Worm (Caenorhabditis elegans) whole organism, L3 larva: ENCODE measurements around the gene K08E4.2.

Source experiments
- R02D3.7 ChIP-seq: fragments of 150-350 bp; optimal IDR thresholded peaks from 2 replicates; lab custom pipeline; 2014; ENCODE audit warnings: missing biosample characterization, missing genetic modification characterization
- daf-12 ChIP-seq: fragments of 150-350 bp; optimal IDR thresholded peaks from 2 replicates; lab custom pipeline; 2014; ENCODE audit warnings: missing biosample characterization, missing genetic modification reagents, missing genetic modification characterization
- elt-1 ChIP-seq: fragments of 150-350 bp; optimal IDR thresholded peaks from 2 replicates; lab custom pipeline; 2014; ENCODE audit warnings: missing biosample characterization, missing genetic modification characterization
- eor-1 ChIP-seq, 2 experiments: fragments of 150-350 bp; optimal IDR thresholded peaks; 2 replicates each; lab custom pipeline; 2014 to 2018; ENCODE audit warnings: missing biosample characterization in 2 of 2, missing genetic modification characterization in 2 of 2
- fos-1 ChIP-seq: fragments of 150-350 bp; optimal IDR thresholded peaks from 2 replicates; lab custom pipeline; 2014; ENCODE audit warnings: missing biosample characterization, missing genetic modification characterization
- hmg-11 ChIP-seq: sonication (generic microtip); optimal IDR thresholded peaks from 2 replicates; lab custom pipeline; 2016; ENCODE audit warnings: missing genetic modification characterization, missing compliant biosample characterization
- jun-1 ChIP-seq: fragments of 150-350 bp; optimal IDR thresholded peaks from 2 replicates; lab custom pipeline; 2014; ENCODE audit warnings: missing biosample characterization, missing genetic modification reagents, missing genetic modification characterization
- lin-39 ChIP-seq: fragments of 150-350 bp; optimal IDR thresholded peaks from 2 replicates; lab custom pipeline; 2018; ENCODE audit warnings: missing biosample characterization, missing genetic modification reagents, missing genetic modification characterization
- lsy-12 ChIP-seq: sonication (generic microtip); optimal IDR thresholded peaks from 2 replicates; lab custom pipeline; 2016; ENCODE audit warnings: mild to moderate bottlenecking, missing genetic modification characterization, missing compliant biosample characterization
- mdl-1 ChIP-seq: fragments of 150-350 bp; optimal IDR thresholded peaks from 2 replicates; lab custom pipeline; 2014; ENCODE audit warnings: missing biosample characterization, missing genetic modification characterization
- mml-1 ChIP-seq: fragments of 150-350 bp; sonication (generic microtip); optimal IDR thresholded peaks from 3 replicates; lab custom pipeline; 2014; ENCODE audit warnings: missing biosample characterization, missing genetic modification characterization
- nfya-1 ChIP-seq: sonication (generic microtip); optimal IDR thresholded peaks from 2 replicates; lab custom pipeline; 2017; ENCODE audit warnings: missing genetic modification characterization, mild to moderate bottlenecking, missing compliant biosample characterization, antibody characterized with exemption, moderate library complexity; ENCODE audit not compliant: insufficient read depth
- nhr-11 ChIP-seq: fragments of 150-350 bp; optimal IDR thresholded peaks from 2 replicates; lab custom pipeline; 2014; ENCODE audit warnings: missing biosample characterization, missing genetic modification characterization
- nhr-237 ChIP-seq: fragments of 150-350 bp; optimal IDR thresholded peaks from 2 replicates; lab custom pipeline; 2014; ENCODE audit warnings: missing biosample characterization, missing genetic modification characterization
- nhr-25 ChIP-seq: sonication (generic microtip); optimal IDR thresholded peaks from 2 replicates; lab custom pipeline; 2017; ENCODE audit warnings: missing biosample characterization, missing genetic modification characterization
- nhr-43 ChIP-seq: sonication (generic microtip); optimal IDR thresholded peaks from 2 replicates; lab custom pipeline; 2016; ENCODE audit warnings: mild to moderate bottlenecking, missing genetic modification characterization, missing compliant biosample characterization; ENCODE audit not compliant: poor library complexity, severe bottlenecking
- pqm-1 ChIP-seq: fragments of 150-350 bp; optimal IDR thresholded peaks from 2 replicates; lab custom pipeline; 2017; ENCODE audit warnings: missing biosample characterization, missing genetic modification characterization, inconsistent platforms
- sea-2 ChIP-seq: fragments of 150-350 bp; sonication (generic microtip); optimal IDR thresholded peaks from 4 replicates; lab custom pipeline; 2014; ENCODE audit warnings: missing biosample characterization, missing genetic modification reagents, missing genetic modification characterization

The K08E4.2 gene

DNA sequence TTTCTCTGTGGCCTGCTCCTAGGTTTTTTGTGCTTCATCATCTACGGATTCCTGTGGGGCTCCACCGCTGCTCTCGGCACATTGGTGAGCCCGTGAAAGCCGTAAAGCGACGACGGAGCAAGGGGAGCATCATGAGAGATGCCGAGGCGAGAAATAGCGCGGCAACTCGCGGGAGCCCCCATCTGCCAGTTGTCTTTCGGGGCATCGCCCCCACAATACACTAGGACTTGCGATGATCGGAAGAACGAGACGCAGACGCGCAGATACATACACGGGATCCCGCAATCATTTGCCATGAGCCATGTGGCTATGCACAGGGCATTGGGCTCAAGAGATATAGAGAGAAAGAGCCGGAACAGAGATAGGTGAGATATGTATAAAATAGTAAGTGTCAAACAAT, 46.1 kb downstream of the K08E4.2 start:
- no peak for TF ChIP-seq lin-39 (tag; lab: Kevin White, UChicago)
- TF ChIP-seq nfya-1 (tag; lab: Kevin White, UChicago), result peak; percentile 23

DNA sequence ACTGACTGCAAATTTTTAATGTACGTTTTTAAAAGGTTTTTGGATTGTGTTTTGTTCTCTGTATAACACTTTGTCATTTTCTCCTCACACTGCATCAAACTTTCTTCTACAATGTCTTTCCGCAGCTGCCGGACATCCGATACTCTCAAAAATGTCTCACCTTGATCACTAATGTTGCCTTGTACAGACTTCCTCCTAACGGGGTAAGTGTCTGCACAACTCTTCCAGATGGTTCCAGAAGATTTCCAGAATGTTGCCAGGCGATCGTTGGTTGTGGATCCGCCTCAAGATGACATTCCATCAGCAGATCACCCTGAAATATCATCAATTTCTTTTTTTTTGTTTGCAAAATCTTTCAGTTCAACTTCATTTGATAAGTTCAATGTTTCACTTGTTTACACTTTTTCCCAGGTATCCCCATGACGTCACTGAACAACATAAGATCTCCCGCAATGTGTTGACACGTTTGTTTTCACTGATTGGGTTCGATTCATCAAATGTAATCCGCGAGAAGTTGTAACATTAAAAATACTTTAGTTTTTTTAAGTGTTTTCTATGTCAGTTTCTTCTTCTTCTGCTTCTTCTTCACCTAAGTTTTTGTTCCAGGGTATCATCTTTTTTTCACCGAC, 47.3 kb downstream of the K08E4.2 start:
- no peak for TF ChIP-seq sea-2 (GFP tag; lab: Kevin White, UChicago)
- TF ChIP-seq nhr-237 (tag; lab: Kevin White, UChicago), result no peak
- no peak for TF ChIP-seq mml-1
- no peak for TF ChIP-seq nhr-43
- TF ChIP-seq nfya-1 (tag; lab: Kevin White, UChicago), result no peak
- TF ChIP-seq nhr-25 (tag; lab: Kevin White, UChicago), result no peak
- no peak for TF ChIP-seq lsy-12 (tag; lab: Kevin White, UChicago)
- no peak for TF ChIP-seq lin-39 (tag; lab: Kevin White, UChicago)
- no peak for TF ChIP-seq nhr-11 (tag; lab: Kevin White, UChicago)
- TF ChIP-seq elt-1 (tag; lab: Kevin White, UChicago), result no peak
- TF ChIP-seq fos-1 (tag; lab: Kevin White, UChicago), result no peak
- no peak for TF ChIP-seq daf-12 (tag; lab: Kevin White, UChicago)
- TF ChIP-seq R02D3.7 (tag; lab: Kevin White, UChicago), result no peak
- TF ChIP-seq jun-1 (tag; lab: Kevin White, UChicago), result no peak
- no peak for TF ChIP-seq eor-1 (tag; optimal IDR thresholded peaks at IDR 0.05; lab: Kevin White, UChicago)
- TF ChIP-seq pqm-1 (tag; lab: Kevin White, UChicago), result no peak
- no peak for TF ChIP-seq hmg-11 (tag; lab: Kevin White, UChicago)
- TF ChIP-seq mdl-1 (tag; lab: Kevin White, UChicago), result no peak
